Worm (Caenorhabditis elegans) whole organism, L4/young adult: ENCODE measurements around the gene srz-47.

Experiments
- dao-5 ChIP-seq: sonication (generic microtip); optimal IDR thresholded peaks from 2 replicates; lab custom pipeline; 2016; ENCODE audit warnings: missing genotype, missing genetic modification characterization, moderate library complexity, missing compliant biosample characterization
- him-1 ChIP-seq: sonication (generic microtip); optimal IDR thresholded peaks from 2 replicates; lab custom pipeline; 2016; ENCODE audit warnings: missing genotype, missing genetic modification reagents, missing genetic modification characterization, missing compliant biosample characterization

DNA sequence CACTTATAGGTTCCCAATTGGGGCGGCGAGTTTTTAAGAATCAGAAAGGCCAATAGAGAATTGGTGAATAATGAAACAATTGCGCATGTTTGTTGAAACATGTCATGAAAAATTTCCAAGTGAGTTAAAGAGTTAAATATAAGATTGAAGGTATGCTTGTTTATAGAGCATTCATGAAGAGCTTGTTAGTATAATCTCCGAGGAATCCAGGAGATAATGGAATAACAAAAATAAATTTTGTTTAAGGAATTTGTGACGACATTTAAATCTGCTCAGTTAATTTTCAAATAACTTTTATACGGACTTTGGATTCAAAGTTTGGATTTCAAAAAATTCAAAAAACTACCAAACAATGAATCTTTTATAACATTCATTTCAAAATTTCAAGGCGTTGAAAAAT, 1.7 kb downstream of the srz-47 start, which contains the start of gene str-199:
- TF ChIP-seq dao-5 (tag; lab: Kevin White, UChicago) = no peak
- TF ChIP-seq him-1 (tag; lab: Kevin White, UChicago) = no peak
